Fruit fly (Drosophila melanogaster): ENCODE measurements around the gene CG13305.

DNA sequence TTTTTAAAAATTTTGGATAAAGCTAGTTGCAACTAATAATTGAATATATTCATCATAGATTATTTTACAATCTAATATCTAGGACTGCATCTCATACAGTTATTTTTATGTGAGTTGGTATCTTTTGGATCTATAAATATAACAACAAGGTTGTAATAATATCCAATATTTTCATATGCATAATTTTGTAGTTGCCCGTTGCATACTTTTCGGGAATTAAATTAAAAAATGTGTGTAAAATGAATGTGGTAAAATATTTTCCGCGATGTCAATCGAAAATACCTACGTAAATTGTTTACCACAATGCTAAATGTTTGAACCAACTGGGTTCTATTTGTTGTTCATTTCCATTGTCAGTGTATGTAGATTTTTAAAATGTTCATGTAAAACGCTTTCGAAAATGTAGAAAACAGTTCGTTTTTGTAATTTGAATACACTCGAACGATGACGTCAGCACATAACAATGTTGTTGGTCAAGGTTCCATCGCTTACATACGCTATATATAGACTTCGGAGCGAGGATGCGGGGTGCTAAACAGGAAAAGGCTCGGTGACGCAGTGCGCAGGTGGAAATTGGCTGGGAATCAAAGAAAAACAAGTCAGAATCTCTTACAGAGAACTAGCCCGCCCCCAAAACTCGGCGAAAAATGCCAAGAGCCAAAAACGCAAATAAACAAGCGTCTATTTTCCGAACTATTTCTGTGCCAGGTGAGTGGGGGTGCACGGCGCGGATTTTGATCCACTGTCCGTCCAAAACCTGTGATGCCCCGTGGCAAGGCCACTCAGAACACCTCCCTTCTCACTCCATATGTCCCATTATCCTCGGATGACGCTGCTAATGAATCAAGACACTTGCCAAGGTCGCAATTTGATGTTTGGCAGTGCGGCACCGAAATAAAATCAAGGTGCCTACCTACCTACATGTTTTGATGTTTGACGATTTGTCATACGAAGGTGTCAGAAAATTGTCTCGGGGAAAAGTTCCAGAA lies 18.5 kb downstream of the CG13305 start:
- TF ChIP-seq D1 (tag; optimal IDR thresholded peaks at IDR 0.05) = no peak
- no peak for TF ChIP-seq CG32121 (GFP tag; IDR thresholded peaks at IDR 0.05)
- TF ChIP-seq Ets98B (GFP tag; IDR thresholded peaks at IDR 0.05) = no peak
- no peak for TF ChIP-seq CG34367 (tag; optimal IDR thresholded peaks at IDR 0.05)
- TF ChIP-seq CG10348 (GFP tag; IDR thresholded peaks at IDR 0.05) = no peak
- no peak for TF ChIP-seq rn (GFP tag; IDR thresholded peaks at IDR 0.05)
- TF ChIP-seq CG15710 (tag; optimal IDR thresholded peaks at IDR 0.05) = no peak
- TF ChIP-seq Snoo (tag; optimal IDR thresholded peaks at IDR 0.05) = no peak
- no peak for TF ChIP-seq CG8159 (tag; optimal IDR thresholded peaks at IDR 0.05)
- TF ChIP-seq CG12605 (GFP tag; IDR thresholded peaks at IDR 0.05) = no peak

All from whole organism, pupa.